Worm (Caenorhabditis elegans): ENCODE measurements around the gene glb-2.
"Not testable (repeated sequence)": the region's sequence is repeated elsewhere in the genome, so short reads cannot be mapped to it uniquely, and the experiment has no call there.

glb-2 gene

DNA sequence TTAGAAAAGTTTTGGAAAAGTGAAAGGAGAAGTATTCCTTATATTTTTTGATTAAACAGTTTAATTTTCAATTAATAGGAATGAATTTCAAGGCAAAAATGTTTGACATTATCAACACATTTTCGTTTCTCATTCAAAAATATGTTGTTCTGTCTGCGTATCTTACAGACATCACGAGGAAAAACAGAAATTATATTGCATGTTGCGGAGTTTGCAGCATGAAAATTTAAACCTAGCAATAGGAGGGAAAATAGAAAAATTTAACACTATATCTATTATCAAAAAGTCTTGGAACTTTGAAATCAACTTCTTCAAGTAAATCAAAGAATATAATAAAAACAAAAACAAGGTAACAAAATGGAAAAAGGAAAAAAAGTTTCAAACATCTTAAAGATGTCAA lies 28.0 kb upstream of the glb-2 start:
- TF ChIP-seq T22C8.4 (GFP tag; IDR thresholded peaks at IDR 0.05), result no peak
- no peak for TF ChIP-seq med-1 (GFP tag; optimal IDR thresholded peaks at IDR 0.05; ENCODE audit: insufficient read depth)
- no peak for TF ChIP-seq cog-1 (tag; optimal IDR thresholded peaks at IDR 0.05)

DNA sequence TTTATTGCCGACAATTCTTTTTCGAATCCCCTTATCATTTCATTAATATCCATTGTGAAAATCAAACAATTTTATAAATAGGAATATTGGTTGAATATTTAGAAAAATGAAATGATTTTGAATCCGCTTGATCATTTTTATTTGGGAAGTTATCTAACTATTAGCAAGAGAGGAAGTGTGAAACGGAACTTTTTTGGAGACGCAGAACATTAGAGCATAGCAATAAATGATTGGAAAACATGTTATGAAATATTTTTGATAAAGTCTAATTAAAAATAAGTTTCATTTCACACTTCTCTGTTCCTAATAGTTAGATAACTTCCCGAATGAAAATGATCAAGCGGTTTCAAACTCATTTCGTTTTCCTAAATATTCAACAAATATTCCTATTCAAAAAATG lies 24.4 kb upstream of the glb-2 start, which contains the start of gene F42C5.3:
F42C5.3 (minus strand) TSS at position 101 of the 400 bp plus-strand sequence.
- TF ChIP-seq flt-1 (GFP tag; IDR thresholded peaks at IDR 0.05) (no peak), klf-2 (GFP tag; conservative IDR thresholded peaks at IDR 0.05) (no peak), T22C8.4 (GFP tag; IDR thresholded peaks at IDR 0.05) (no peak), tab-1 (GFP tag; IDR thresholded peaks at IDR 0.05) (no peak), ztf-29 (GFP tag; IDR thresholded peaks at IDR 0.05) (no peak), ztf-23 (GFP tag; IDR thresholded peaks at IDR 0.05) (no peak), ref-1 (GFP tag; conservative IDR thresholded peaks at IDR 0.05) (no peak), cog-1 (tag; optimal IDR thresholded peaks at IDR 0.05) (no peak), med-1 (GFP tag; optimal IDR thresholded peaks at IDR 0.05; ENCODE audit: insufficient read depth) (no peak)

DNA sequence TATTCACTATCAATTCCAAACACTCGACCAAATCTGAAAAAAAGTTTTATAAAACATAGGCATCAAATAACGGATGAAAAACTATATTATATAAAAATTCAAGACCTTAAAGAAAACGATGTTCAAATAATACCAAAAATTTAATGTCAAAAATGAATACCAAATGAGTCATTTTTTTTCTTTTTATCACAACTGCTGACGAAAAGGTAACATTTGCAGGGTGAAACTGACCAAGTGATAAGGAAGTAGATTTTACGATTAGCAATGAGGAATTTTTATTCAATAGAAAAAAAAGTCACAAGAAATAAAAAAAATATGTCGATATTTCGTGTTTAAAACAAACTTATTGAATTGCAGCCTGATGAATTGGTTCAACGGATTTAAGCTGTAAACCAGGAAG lies 22.8 kb upstream of the glb-2 start, which contains the start of gene C06E4.8:
C06E4.8 (minus strand) TSS at position 37 of the 400 bp plus-strand sequence.
- TF ChIP-seq tab-1 (GFP tag; IDR thresholded peaks at IDR 0.05) (no peak), cog-1 (tag; optimal IDR thresholded peaks at IDR 0.05) (no peak), flt-1 (GFP tag; IDR thresholded peaks at IDR 0.05) (no peak), ztf-23 (GFP tag; IDR thresholded peaks at IDR 0.05) (no peak), klf-2 (GFP tag; conservative IDR thresholded peaks at IDR 0.05) (no peak), med-1 (GFP tag; optimal IDR thresholded peaks at IDR 0.05; ENCODE audit: insufficient read depth) (no peak), ztf-29 (GFP tag; IDR thresholded peaks at IDR 0.05) (no peak), ref-1 (GFP tag; conservative IDR thresholded peaks at IDR 0.05) (no peak), T22C8.4 (GFP tag; IDR thresholded peaks at IDR 0.05) (no peak)

DNA sequence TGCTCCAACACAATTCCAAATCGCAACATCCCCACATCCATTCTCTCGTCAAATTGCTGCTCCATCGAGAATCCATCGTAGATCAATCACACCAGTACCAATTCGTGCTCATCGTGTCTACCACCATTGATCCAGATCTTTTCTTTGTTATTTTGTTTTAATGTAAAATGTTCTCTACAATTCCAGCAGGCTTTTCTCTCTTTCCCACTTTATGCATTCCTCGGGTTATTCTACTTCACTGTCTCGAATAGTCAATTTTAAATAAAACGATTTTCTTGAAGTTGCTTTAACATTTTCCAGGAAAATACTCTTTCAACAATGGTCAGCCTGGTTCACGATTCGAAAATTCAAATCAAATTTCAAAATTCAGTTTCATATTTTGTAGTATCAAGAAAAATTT lies 19.9 kb upstream of the glb-2 start, which contains the start of gene C06E4.1:
C06E4.1 (plus strand) TSS at position 301 of the 400 bp plus-strand sequence.
- no peak for TF ChIP-seq ztf-23 (GFP tag; IDR thresholded peaks at IDR 0.05)
- no peak for TF ChIP-seq T22C8.4 (GFP tag; IDR thresholded peaks at IDR 0.05)
- TF ChIP-seq cog-1 (tag; optimal IDR thresholded peaks at IDR 0.05), result no peak
- TF ChIP-seq ztf-29 (GFP tag; IDR thresholded peaks at IDR 0.05), result no peak
- no peak for TF ChIP-seq med-1 (GFP tag; optimal IDR thresholded peaks at IDR 0.05; ENCODE audit: insufficient read depth)
- no peak for TF ChIP-seq klf-2 (GFP tag; conservative IDR thresholded peaks at IDR 0.05)
- no peak for TF ChIP-seq tab-1 (GFP tag; IDR thresholded peaks at IDR 0.05)
- no peak for TF ChIP-seq flt-1 (GFP tag; IDR thresholded peaks at IDR 0.05)
- no peak for TF ChIP-seq ref-1 (GFP tag; conservative IDR thresholded peaks at IDR 0.05)

DNA sequence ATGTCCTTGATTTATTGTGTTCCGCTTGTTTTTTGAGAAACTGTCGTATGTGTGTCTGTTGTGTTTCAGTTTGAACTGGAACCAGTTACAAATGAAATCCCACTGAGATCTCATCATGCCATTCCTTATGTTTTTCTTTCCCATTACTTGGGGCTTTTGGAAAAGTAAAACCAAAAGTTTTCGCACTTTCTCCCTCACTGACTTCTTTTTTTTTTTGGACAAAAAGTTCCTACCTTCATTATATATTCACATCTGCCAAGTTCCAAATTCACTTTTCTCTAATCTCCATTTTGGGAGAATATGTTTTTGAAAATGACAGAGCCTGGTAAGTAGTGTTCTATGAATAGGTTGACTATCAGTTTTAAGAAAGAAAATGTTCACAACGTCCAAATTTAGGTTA lies 13.6 kb upstream of the glb-2 start, which contains the start of gene C06E4.2:
C06E4.2 (plus strand) TSS at position 301 of the 400 bp plus-strand sequence.
- TF ChIP-seq ztf-23 (GFP tag; IDR thresholded peaks at IDR 0.05) (no peak), ztf-29 (GFP tag; IDR thresholded peaks at IDR 0.05) (no peak), T22C8.4 (GFP tag; IDR thresholded peaks at IDR 0.05) (no peak), tab-1 (GFP tag; IDR thresholded peaks at IDR 0.05) (no peak), med-1 (GFP tag; optimal IDR thresholded peaks at IDR 0.05; ENCODE audit: insufficient read depth) (no peak)

DNA sequence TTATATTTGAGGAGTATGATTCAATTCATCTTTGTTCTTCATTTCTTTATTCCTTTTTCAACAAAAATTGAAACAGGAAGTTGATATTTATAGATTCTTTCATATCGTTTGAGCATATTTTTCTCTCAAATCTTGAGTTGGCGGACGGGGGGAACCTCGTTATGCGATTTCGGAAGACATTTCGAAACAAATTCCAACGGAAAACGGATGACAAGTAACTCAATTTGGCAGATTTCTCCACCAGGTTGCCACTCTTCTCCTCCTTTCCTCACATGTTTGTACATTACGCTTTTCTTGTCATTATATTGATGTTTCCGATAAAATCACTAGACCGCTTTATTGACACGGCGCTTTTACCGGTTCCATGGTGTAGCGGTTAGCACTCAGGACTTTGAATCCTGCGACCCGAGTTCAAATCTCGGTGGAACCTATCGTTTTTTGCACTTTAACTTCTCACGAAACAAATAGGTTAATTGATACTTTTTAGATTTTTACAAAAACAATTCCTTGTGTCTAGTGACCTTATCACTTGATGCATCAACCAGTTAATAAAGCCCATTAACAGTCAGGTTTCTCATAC lies 12.0 kb upstream of the glb-2 start:
- no peak for TF ChIP-seq klf-2 (GFP tag; conservative IDR thresholded peaks at IDR 0.05)
- TF ChIP-seq med-1 (GFP tag; optimal IDR thresholded peaks at IDR 0.05; ENCODE audit: insufficient read depth), result no peak
- no peak for TF ChIP-seq tab-1 (GFP tag; IDR thresholded peaks at IDR 0.05)
- no peak for TF ChIP-seq ztf-23 (GFP tag; IDR thresholded peaks at IDR 0.05)
- TF ChIP-seq T22C8.4 (GFP tag; IDR thresholded peaks at IDR 0.05), result no peak
- TF ChIP-seq flt-1 (GFP tag; IDR thresholded peaks at IDR 0.05), result no peak
- TF ChIP-seq cog-1 (tag; optimal IDR thresholded peaks at IDR 0.05), result no peak
- no peak for TF ChIP-seq ref-1 (GFP tag; conservative IDR thresholded peaks at IDR 0.05)
- TF ChIP-seq ztf-29 (GFP tag; IDR thresholded peaks at IDR 0.05), result no peak

DNA sequence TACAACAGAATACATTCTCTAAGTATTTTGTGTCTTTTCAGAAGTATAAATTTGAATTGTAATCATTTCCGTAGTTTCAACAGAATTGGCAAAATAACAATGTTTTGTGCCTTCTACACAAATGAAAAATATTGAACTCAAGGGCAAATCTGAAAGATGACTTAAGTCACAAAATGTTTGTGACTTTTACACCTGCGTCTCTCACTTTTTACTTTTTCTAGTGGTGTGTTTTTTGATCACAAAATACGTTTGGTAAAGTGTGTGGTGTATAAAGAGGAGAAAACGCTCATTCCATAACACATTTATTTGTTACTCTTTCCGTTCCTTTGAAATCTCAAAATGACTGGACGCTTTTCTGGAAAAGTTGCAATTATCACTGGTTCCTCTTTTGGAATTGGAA lies 2.5 kb downstream of the glb-2 start, which contains the start of gene C06E4.3:
C06E4.3 (plus strand) TSS at position 289 of the 400 bp plus-strand sequence.
- TF ChIP-seq med-1 (GFP tag; optimal IDR thresholded peaks at IDR 0.05; ENCODE audit: insufficient read depth) (no peak), ref-1 (GFP tag; conservative IDR thresholded peaks at IDR 0.05) (no peak), T22C8.4 (GFP tag; IDR thresholded peaks at IDR 0.05) (no peak)

DNA sequence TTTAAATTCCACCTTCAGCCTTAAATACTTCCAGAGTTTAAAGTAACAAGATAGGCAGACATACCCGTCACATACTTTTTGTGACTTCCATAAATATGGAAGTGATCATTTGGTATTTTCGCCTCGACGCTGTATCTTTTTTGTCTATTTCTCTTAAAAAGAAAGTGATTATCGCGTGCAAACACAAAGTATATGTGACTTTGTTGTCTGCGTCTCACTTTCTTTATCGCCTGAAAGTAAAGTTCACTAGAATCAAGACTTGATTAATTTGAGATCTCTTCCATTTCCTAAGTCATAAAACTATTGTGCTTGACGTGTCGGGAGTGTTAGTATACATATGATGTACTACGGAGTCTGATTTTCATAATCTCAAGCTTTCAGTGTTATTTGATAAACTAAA lies 4.8 kb downstream of the glb-2 start, which contains the start of gene C06E4.6:
C06E4.6 (minus strand) TSS at position 51 of the 400 bp plus-strand sequence.
- TF ChIP-seq flt-1 (GFP tag; IDR thresholded peaks at IDR 0.05) (no peak), ztf-29 (GFP tag; IDR thresholded peaks at IDR 0.05) (no peak), med-1 (GFP tag; optimal IDR thresholded peaks at IDR 0.05; ENCODE audit: insufficient read depth) (no peak), ztf-23 (GFP tag; IDR thresholded peaks at IDR 0.05) (no peak), cog-1 (tag; optimal IDR thresholded peaks at IDR 0.05) (no peak), T22C8.4 (GFP tag; IDR thresholded peaks at IDR 0.05) (no peak), klf-2 (GFP tag; conservative IDR thresholded peaks at IDR 0.05) (no peak), tab-1 (GFP tag; IDR thresholded peaks at IDR 0.05) (no peak), ref-1 (GFP tag; conservative IDR thresholded peaks at IDR 0.05) (no peak)

DNA sequence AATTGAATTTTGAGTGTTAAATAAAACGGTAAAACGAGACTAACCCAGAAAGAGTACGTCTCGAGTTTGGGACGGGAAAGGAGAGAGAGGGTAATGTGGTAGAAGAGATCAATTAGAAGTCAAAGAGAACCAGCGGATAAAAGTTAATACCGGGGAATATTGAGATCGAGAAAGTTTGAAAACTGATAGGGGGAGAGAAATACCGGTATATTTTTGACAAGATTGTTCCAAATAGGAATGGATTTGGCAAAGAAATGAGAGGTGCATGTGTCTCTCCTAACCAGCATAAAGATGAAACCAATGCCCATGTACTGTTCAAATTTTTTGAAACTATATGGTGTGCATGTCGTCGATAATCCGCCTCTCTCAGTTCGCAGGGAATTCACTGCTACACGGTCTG lies 8.3 kb downstream of the glb-2 start, which contains the start of gene C06E4.5:
C06E4.5 (plus strand) TSS at position 301 of the 400 bp plus-strand sequence.
- TF ChIP-seq med-1 (GFP tag; optimal IDR thresholded peaks at IDR 0.05; ENCODE audit: insufficient read depth); cog-1 (tag; optimal IDR thresholded peaks at IDR 0.05); tab-1 (GFP tag; IDR thresholded peaks at IDR 0.05): not testable (repeated sequence)

DNA sequence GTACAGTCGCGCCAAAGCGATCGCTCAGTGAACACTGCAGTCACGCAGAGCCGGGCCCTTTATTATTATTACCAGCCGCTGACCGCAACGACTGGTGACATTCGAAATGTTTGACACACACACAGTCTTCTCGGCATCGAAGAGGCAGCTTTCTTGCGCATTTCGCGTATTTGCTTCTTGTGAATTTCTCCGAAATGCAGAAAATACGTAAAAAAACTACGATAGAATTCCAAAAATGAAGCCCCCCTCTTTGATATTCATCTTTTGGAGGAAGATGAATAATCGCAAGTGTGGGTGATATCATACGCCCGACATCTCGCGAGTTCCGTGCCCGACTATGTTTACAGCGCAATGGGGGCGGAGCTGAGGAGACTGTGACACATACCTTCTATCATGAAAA lies 9.8 kb downstream of the glb-2 start:
- TF ChIP-seq flt-1 (GFP tag; IDR thresholded peaks at IDR 0.05) (no peak), ztf-23 (GFP tag; IDR thresholded peaks at IDR 0.05) (no peak), klf-2 (GFP tag; conservative IDR thresholded peaks at IDR 0.05) (no peak), ztf-29 (GFP tag; IDR thresholded peaks at IDR 0.05) (no peak), tab-1 (GFP tag; IDR thresholded peaks at IDR 0.05) (no peak), med-1 (GFP tag; optimal IDR thresholded peaks at IDR 0.05; ENCODE audit: insufficient read depth) (no peak), T22C8.4 (GFP tag; IDR thresholded peaks at IDR 0.05) (no peak), cog-1 (tag; optimal IDR thresholded peaks at IDR 0.05) (no peak), ref-1 (GFP tag; conservative IDR thresholded peaks at IDR 0.05) (no peak)
